Fruit fly (Drosophila melanogaster) whole organism, prepupa: Measurements from ENCODE around the gene CG5886.

Source experiments
- CG11902 ChIP-seq: fragments of 200-800 bp; sonication (Bioruptor generic); optimal IDR thresholded peaks from 3 replicates; lab custom pipeline; 2016; ENCODE audit warnings: missing biosample characterization, missing genetic modification characterization
- CG8319 ChIP-seq: fragments of 200-800 bp; sonication (Bioruptor generic); optimal IDR thresholded peaks from 3 replicates; lab custom pipeline; 2016; ENCODE audit warnings: missing biosample characterization, missing genetic modification characterization
- CG8632 ChIP-seq: fragments of 200-800 bp; sonication (Bioruptor generic); optimal IDR thresholded peaks from 3 replicates; lab custom pipeline; 2016; ENCODE audit warnings: missing biosample characterization, missing genetic modification characterization
- CG9139 ChIP-seq: fragments of 200-800 bp; sonication (Bioruptor generic); optimal IDR thresholded peaks from 3 replicates; lab custom pipeline; 2017; ENCODE audit warnings: missing biosample characterization, mild to moderate bottlenecking, missing genetic modification characterization
- Eip93F ChIP-seq: fragments of 200-800 bp; sonication (Bioruptor generic); optimal IDR thresholded peaks from 2 replicates; lab custom pipeline; 2016; ENCODE audit warnings: missing biosample characterization, mild to moderate bottlenecking, missing genetic modification characterization
- Hr38 ChIP-seq: sonication (Bioruptor generic); optimal IDR thresholded peaks from 2 replicates; lab custom pipeline; 2016; ENCODE audit warnings: missing biosample characterization, missing genetic modification characterization
- Lpt ChIP-seq: fragments of 200-800 bp; sonication (Bioruptor generic); optimal IDR thresholded peaks from 3 replicates; lab custom pipeline; 2016; ENCODE audit warnings: missing biosample characterization, missing genetic modification characterization
- Met ChIP-seq: fragments of 200-800 bp; sonication (Bioruptor generic); optimal IDR thresholded peaks from 3 replicates; lab custom pipeline; 2016; ENCODE audit warnings: missing biosample characterization, missing genetic modification characterization
- Smox ChIP-seq: fragments of 200-800 bp; sonication (Bioruptor generic); optimal IDR thresholded peaks from 3 replicates; lab custom pipeline; 2016; ENCODE audit warnings: missing biosample characterization, missing genetic modification characterization
- Sox102F ChIP-seq: fragments of 200-800 bp; sonication (Bioruptor generic); optimal IDR thresholded peaks from 2 replicates; lab custom pipeline; 2016; ENCODE audit warnings: missing biosample characterization, mild to moderate bottlenecking, missing genetic modification characterization
- acj6 ChIP-seq: fragments of 200-800 bp; sonication (Bioruptor generic); optimal IDR thresholded peaks from 3 replicates; lab custom pipeline; 2016; ENCODE audit warnings: missing biosample characterization, missing genetic modification characterization

DNA sequence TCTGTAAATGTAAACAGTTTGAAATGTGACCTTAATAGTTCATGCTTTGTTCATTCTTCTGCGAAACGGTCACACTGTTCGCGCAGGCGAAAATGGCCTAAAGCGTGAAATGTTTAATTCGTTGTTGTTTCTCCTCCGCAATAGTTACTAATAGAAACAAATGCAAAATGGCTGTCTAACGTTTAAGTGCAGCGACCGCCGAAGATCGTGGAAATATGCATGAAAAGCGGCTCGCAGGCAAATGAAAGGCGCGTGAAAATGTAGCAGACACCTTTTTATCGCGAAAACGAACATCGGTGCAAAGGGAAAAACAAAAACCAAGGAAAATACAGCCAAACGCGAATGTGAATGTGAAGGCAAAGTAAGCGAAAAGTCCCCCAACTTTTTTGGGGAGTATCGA, 30.5 kb downstream of the CG5886 start, which contains the start of gene SppL:
- TF ChIP-seq Met (GFP tag; lab: Kevin White, UChicago) (no peak), Smox (GFP tag; lab: Kevin White, UChicago) (no peak), acj6 (GFP tag; lab: Kevin White, UChicago) (no peak), CG11902 (GFP tag; lab: Kevin White, UChicago) (no peak), CG8319 (GFP tag; lab: Kevin White, UChicago) (no peak), Hr38 (no peak), Eip93F (GFP tag; lab: Kevin White, UChicago) (no peak), CG8632 (no peak), Lpt (GFP tag; lab: Kevin White, UChicago) (no peak), CG9139 (GFP tag; lab: Kevin White, UChicago) (no peak), Sox102F (GFP tag; lab: Kevin White, UChicago) (no peak)
